Fruit fly (Drosophila melanogaster) whole organism, pupa: ENCODE data around the gene CG31465.

Source experiments
- CG12605 ChIP-seq: fragments of 200-800 bp; sonication (Bioruptor generic); IDR thresholded peaks from 2 replicates; pipeline ENCODE4 v1.3.6; 2022; ENCODE audit warnings: missing biosample characterization, missing genetic modification characterization
- CG13204 ChIP-seq: fragments of 200-800 bp; sonication (Bioruptor generic); optimal IDR thresholded peaks from 2 replicates; lab custom pipeline; 2018; ENCODE audit warnings: missing biosample characterization, mild to moderate bottlenecking, missing genetic modification characterization, moderate library complexity
- CG15710 ChIP-seq: fragments of 200-800 bp; sonication (Bioruptor generic); optimal IDR thresholded peaks from 2 replicates; lab custom pipeline; 2018; ENCODE audit warnings: missing biosample characterization, mild to moderate bottlenecking, missing genetic modification characterization, moderate library complexity
- CG8159 ChIP-seq: fragments of 200-800 bp; sonication (Bioruptor generic); optimal IDR thresholded peaks from 3 replicates; lab custom pipeline; 2018; ENCODE audit warnings: missing biosample characterization, mild to moderate bottlenecking, missing genetic modification characterization, moderate library complexity
- EcR ChIP-seq: fragments of 200-800 bp; sonication (Bioruptor generic); optimal IDR thresholded peaks from 3 replicates; lab custom pipeline; 2019; ENCODE audit warnings: missing biosample characterization, missing genetic modification characterization, mild to moderate bottlenecking, moderate library complexity, missing genetic modification reagents
- Ets98B ChIP-seq: fragments of 200-800 bp; sonication (Bioruptor generic); IDR thresholded peaks from 2 replicates; pipeline ENCODE4 v1.3.6; 2022; ENCODE audit warnings: missing biosample characterization, missing genetic modification characterization
- Pif1A ChIP-seq: fragments of 200-800 bp; sonication (Bioruptor generic); optimal IDR thresholded peaks from 3 replicates; lab custom pipeline; 2016; ENCODE audit warnings: missing biosample characterization, missing genetic modification characterization
- Pif1B ChIP-seq: fragments of 200-800 bp; sonication (Bioruptor generic); optimal IDR thresholded peaks from 3 replicates; lab custom pipeline; 2016; ENCODE audit warnings: missing biosample characterization, missing genetic modification characterization
- fd96Ca ChIP-seq: fragments of 200-800 bp; sonication (Bioruptor generic); IDR thresholded peaks from 3 replicates; pipeline ENCODE4 v1.3.6; 2022; ENCODE audit warnings: missing biosample characterization, missing genetic modification characterization
- gl ChIP-seq: fragments of 200-800 bp; sonication (Bioruptor generic); optimal IDR thresholded peaks from 2 replicates; lab custom pipeline; 2018; ENCODE audit warnings: missing biosample characterization, mild to moderate bottlenecking, missing genetic modification characterization
- rn ChIP-seq: fragments of 200-800 bp; sonication (Bioruptor generic); IDR thresholded peaks from 2 replicates; pipeline ENCODE4 v1.3.6; 2022; ENCODE audit warnings: missing biosample characterization, missing genetic modification characterization

DNA sequence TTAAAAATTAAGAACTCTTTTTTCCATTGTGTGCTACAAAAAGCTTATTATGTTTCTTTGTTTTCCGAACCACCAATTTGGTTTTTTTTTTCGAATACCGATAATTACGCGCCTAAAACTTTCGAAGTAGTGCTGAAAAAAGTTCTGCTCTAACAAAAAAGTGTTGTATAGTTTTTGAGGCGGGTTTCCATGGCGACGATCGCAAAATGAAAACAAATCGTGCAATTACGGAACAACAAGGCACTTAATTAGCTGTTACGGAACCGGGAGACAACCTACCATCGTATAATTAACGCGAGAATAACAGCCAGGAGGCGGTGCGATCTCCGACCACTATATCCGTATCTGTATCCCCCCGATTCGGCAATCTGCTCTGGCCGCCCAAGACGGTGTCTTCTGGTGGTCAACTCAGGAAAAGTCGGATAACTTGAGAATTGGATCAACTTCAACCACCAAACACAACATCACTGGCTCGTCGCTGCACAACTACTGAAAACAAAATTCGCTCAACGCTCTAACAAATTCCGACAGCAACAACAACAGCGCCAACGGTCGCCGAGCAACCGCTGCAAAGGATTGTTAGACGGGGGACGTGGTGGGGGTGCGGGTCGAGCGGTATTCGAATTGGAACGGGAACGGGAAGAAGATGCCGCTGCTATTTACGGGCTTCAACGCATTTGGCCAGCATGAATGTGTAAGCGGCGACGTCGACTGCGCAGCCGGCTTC lies 6.4 kb downstream of the CG31465 start, which contains the start of the genes CG6678 and dnd:
- TF ChIP-seq CG12605 (GFP tag; lab: Robert Waterston, UW) (no peak), rn (GFP tag; lab: Robert Waterston, UW) (no peak), CG13204 (peak; percentile 72), CG15710 (no peak), Pif1A (GFP tag; lab: Kevin White, UChicago) (no peak), EcR (GFP tag; lab: Kevin White, UChicago) (no peak), gl (no peak), Pif1B (no peak), CG8159 (no peak), fd96Ca (no peak), Ets98B (GFP tag; lab: Robert Waterston, UW) (no peak)
